Worm (Caenorhabditis elegans): ENCODE data around the gene ZK1067.4.

DNA sequence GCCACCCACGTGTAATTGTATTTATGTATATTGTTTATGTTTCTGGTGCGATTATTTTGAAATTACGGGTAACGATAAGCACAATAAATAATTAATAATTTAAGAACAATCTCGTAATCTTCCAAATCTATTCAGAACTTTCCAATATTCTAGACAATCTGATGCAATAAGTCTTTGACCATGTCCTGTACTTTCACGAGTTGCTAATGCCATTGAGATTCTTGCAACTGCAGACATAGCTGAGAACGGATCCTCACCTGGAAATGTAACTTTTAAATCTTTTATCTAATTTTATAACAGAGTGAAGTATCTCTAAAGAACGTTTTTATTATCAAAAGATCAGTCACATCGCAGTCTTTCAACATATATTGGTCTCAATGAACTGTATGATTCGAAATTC lies 46.8 kb upstream of the ZK1067.4 start:
- TF ChIP-seq dao-5 (tag; optimal IDR thresholded peaks at IDR 0.05) (no peak), W03F9.2 (tag; optimal IDR thresholded peaks at IDR 0.05) (no peak), him-1 (tag; optimal IDR thresholded peaks at IDR 0.05) (no peak)

Data from whole organism, L4/young adult.